Comparison of ENCODE assay signal across 1 fruit fly cellular context in genomic region chr2L:13222225-13222648, dm6.
TF ChIP-seq lines count a peak whose summit lies in the region.

Gene Ski6 (minus strand): TSS chr2L:13222429.
Gene CG16812 (plus strand): TSS chr2L:13222587.

TF ChIP-seq in whole organism, embryonic, 481 proteins besides CTCF, POLR2A, EP300 and RAD21 (continued from another document and continues in another):
- TF ChIP-seq CG11456 (GFP tag; IDR thresholded peaks at IDR 0.05; lab: Robert Waterston, UW) = no peak
- TF ChIP-seq Aef1 (GFP tag; IDR thresholded peaks at IDR 0.05; lab: Robert Waterston, UW) = peak; percentile 24; the same call in 2 of the 3 replicates
- no peak for TF ChIP-seq CG18599 (GFP tag; optimal IDR thresholded peaks at IDR 0.05; lab: Kevin White, UChicago)
- TF ChIP-seq al (GFP tag; IDR thresholded peaks at IDR 0.05; lab: Robert Waterston, UW) = peak; percentile 58
- no peak for TF ChIP-seq jing (GFP tag; optimal IDR thresholded peaks at IDR 0.05; lab: Kevin White, UChicago)
- peak; percentile 84 for TF ChIP-seq nmo (GFP tag; optimal IDR thresholded peaks at IDR 0.05; lab: Kevin White, UChicago)
- TF ChIP-seq CG13624 (GFP tag; optimal IDR thresholded peaks at IDR 0.05; lab: Kevin White, UChicago) = peak; percentile 31
- TF ChIP-seq CG11093 (GFP tag; IDR thresholded peaks at IDR 0.05; lab: Robert Waterston, UW) = no peak
- TF ChIP-seq otp (GFP tag; IDR thresholded peaks at IDR 0.05; lab: Robert Waterston, UW) = no peak
- TF ChIP-seq p53 (GFP tag; optimal IDR thresholded peaks at IDR 0.05; lab: Kevin White, UChicago) = no peak
- TF ChIP-seq gce (GFP tag; IDR thresholded peaks at IDR 0.05; lab: Robert Waterston, UW) = no peak
- TF ChIP-seq trem (tag; optimal IDR thresholded peaks at IDR 0.05; lab: Kevin White, UChicago) = peak; percentile 89
- no peak for TF ChIP-seq CG4282 (GFP tag; optimal IDR thresholded peaks at IDR 0.05; lab: Kevin White, UChicago)
- peak; percentile 66 for TF ChIP-seq tin (GFP tag; optimal IDR thresholded peaks at IDR 0.05; lab: Kevin White, UChicago)
- peak; percentile 75 for TF ChIP-seq HmgZ (tag; optimal IDR thresholded peaks at IDR 0.05; lab: Kevin White, UChicago)
- TF ChIP-seq Gug (GFP tag; IDR thresholded peaks at IDR 0.05; lab: Robert Waterston, UW) = no peak
- TF ChIP-seq vnd (GFP tag; IDR thresholded peaks at IDR 0.05; lab: Robert Waterston, UW; ENCODE audit: partially characterized antibody) = no peak
- TF ChIP-seq sisA (GFP tag; IDR thresholded peaks at IDR 0.05; lab: Robert Waterston, UW) = 0 out of 2 replicates have a peak, but pooled peaks have one; percentile 16
- no peak for TF ChIP-seq jumu (GFP tag; optimal IDR thresholded peaks at IDR 0.05; lab: Kevin White, UChicago)
- TF ChIP-seq Vsx1 (GFP tag; optimal IDR thresholded peaks at IDR 0.05; lab: Kevin White, UChicago) = no peak
- TF ChIP-seq CkIIα-i1 (GFP tag; IDR thresholded peaks at IDR 0.05; lab: Robert Waterston, UW) = no peak
- TF ChIP-seq crp (GFP tag; optimal IDR thresholded peaks at IDR 0.05; lab: Kevin White, UChicago) = peak in 1 of 2 experiments; percentile 62
- no peak for TF ChIP-seq CG12769 (tag; optimal IDR thresholded peaks at IDR 0.05; lab: Kevin White, UChicago)
- TF ChIP-seq CG17359 (tag; optimal IDR thresholded peaks at IDR 0.05; lab: Kevin White, UChicago) = peak; percentile 78
- TF ChIP-seq Fer3 (tag; optimal IDR thresholded peaks at IDR 0.05; lab: Kevin White, UChicago) = peak; percentile 82
- TF ChIP-seq CG10366 (GFP tag; IDR thresholded peaks at IDR 0.05; lab: Robert Waterston, UW) = peak; percentile 64
- TF ChIP-seq tgo (GFP tag; IDR thresholded peaks at IDR 0.05; lab: Robert Waterston, UW) = peak; percentile 58; the same call in 2 of the 3 replicates
- TF ChIP-seq pum (GFP tag; optimal IDR thresholded peaks at IDR 0.05; lab: Kevin White, UChicago) = peak; percentile 33
- peak; percentile 40; the same call in 1 of the 2 replicates for TF ChIP-seq CG4404 (GFP tag; IDR thresholded peaks at IDR 0.05; lab: Robert Waterston, UW)
- TF ChIP-seq Doc2 (GFP tag; IDR thresholded peaks at IDR 0.05; lab: Robert Waterston, UW) = no peak
- TF ChIP-seq CG3407 (GFP tag; optimal IDR thresholded peaks at IDR 0.05; lab: Kevin White, UChicago) = peak; percentile 34
- no peak for TF ChIP-seq hth (optimal IDR thresholded peaks at IDR 0.05; lab: Kevin White, UChicago)
- TF ChIP-seq CG7357 (GFP tag; IDR thresholded peaks at IDR 0.05; lab: Robert Waterston, UW) = no peak
- TF ChIP-seq CG10462 (GFP tag; optimal IDR thresholded peaks at IDR 0.05; lab: Kevin White, UChicago) = peak; percentile 40
- peak; percentile 63 for TF ChIP-seq CG9727 (GFP tag; optimal IDR thresholded peaks at IDR 0.05; lab: Kevin White, UChicago)
- peak; percentile 48; the same call in 1 of the 2 replicates for TF ChIP-seq NFAT (GFP tag; IDR thresholded peaks at IDR 0.05; lab: Robert Waterston, UW)
- no peak for TF ChIP-seq ATbp (GFP tag; optimal IDR thresholded peaks at IDR 0.05; lab: Kevin White, UChicago)
- TF ChIP-seq dpn (GFP tag; optimal IDR thresholded peaks at IDR 0.05; lab: Kevin White, UChicago) = peak; percentile 2 to 80
- TF ChIP-seq fd64A (GFP tag; optimal IDR thresholded peaks at IDR 0.05; lab: Kevin White, UChicago) = no peak
- peak; percentile 65 for TF ChIP-seq CG7556 (GFP tag; optimal IDR thresholded peaks at IDR 0.05; lab: Kevin White, UChicago)
- peak; percentile 71 for TF ChIP-seq Awh (GFP tag; IDR thresholded peaks at IDR 0.05; lab: Robert Waterston, UW)
- TF ChIP-seq Hmr (GFP tag; optimal IDR thresholded peaks at IDR 0.05; lab: Kevin White, UChicago) = peak; percentile 71
- no peak for TF ChIP-seq mam (GFP tag; optimal IDR thresholded peaks at IDR 0.05; lab: Kevin White, UChicago)
- no peak for TF ChIP-seq CG30431 (GFP tag; optimal IDR thresholded peaks at IDR 0.05; lab: Kevin White, UChicago)
- TF ChIP-seq Adf1 (GFP tag; IDR thresholded peaks at IDR 0.05; lab: Robert Waterston, UW) = no peak
- no peak for TF ChIP-seq sim (GFP tag; IDR thresholded peaks at IDR 0.05; lab: Robert Waterston, UW)
- no peak for TF ChIP-seq CG6813 (GFP tag; optimal IDR thresholded peaks at IDR 0.05; lab: Kevin White, UChicago)
- no peak for TF ChIP-seq CG6175 (GFP tag; IDR thresholded peaks at IDR 0.05; lab: Robert Waterston, UW)
- TF ChIP-seq slbo (GFP tag; IDR thresholded peaks at IDR 0.05; lab: Robert Waterston, UW) = peak; percentile 77
- TF ChIP-seq CG7963 (GFP tag; IDR thresholded peaks at IDR 0.05; lab: Robert Waterston, UW; ENCODE audit: partially characterized antibody) = 0 out of 3 replicates have a peak, but pooled peaks have one; percentile 18
- TF ChIP-seq pita (GFP tag; optimal IDR thresholded peaks at IDR 0.05; lab: Kevin White, UChicago) = no peak
- TF ChIP-seq gsb (GFP tag; IDR thresholded peaks at IDR 0.05; lab: Robert Waterston, UW) = no peak
- peak; percentile 51; the same call in 2 of the 4 replicates for TF ChIP-seq Dll (GFP tag; IDR thresholded peaks at IDR 0.05; lab: Robert Waterston, UW; ENCODE audit: partially characterized antibody)
- TF ChIP-seq CG10147 (GFP tag; optimal IDR thresholded peaks at IDR 0.05; lab: Kevin White, UChicago) = no peak
- TF ChIP-seq CG6689 (GFP tag; IDR thresholded peaks at IDR 0.05; lab: Robert Waterston, UW) = peak; percentile 68
- peak; percentile 56 for TF ChIP-seq Ssrp (tag; optimal IDR thresholded peaks at IDR 0.05; lab: Kevin White, UChicago)
- no peak for TF ChIP-seq lmd (GFP tag; IDR thresholded peaks at IDR 0.05; lab: Robert Waterston, UW)
- peak; percentile 83 for TF ChIP-seq CG32532 (GFP tag; IDR thresholded peaks at IDR 0.05; lab: Robert Waterston, UW)
- peak; percentile 68 for TF ChIP-seq Dbx (GFP tag; IDR thresholded peaks at IDR 0.05; lab: Robert Waterston, UW)
- peak; percentile 87 for TF ChIP-seq CG2712 (tag; optimal IDR thresholded peaks at IDR 0.05; lab: Kevin White, UChicago)
- no peak for TF ChIP-seq cg (GFP tag; optimal IDR thresholded peaks at IDR 0.05; lab: Kevin White, UChicago)
- no peak for TF ChIP-seq br (optimal IDR thresholded peaks at IDR 0.05; lab: Kevin White, UChicago)
- no peak for TF ChIP-seq slp2 (GFP tag; optimal IDR thresholded peaks at IDR 0.05; lab: Kevin White, UChicago)
- peak; percentile 66 for TF ChIP-seq Fer2 (tag; optimal IDR thresholded peaks at IDR 0.05; lab: Kevin White, UChicago)
- TF ChIP-seq az2 (GFP tag; optimal IDR thresholded peaks at IDR 0.05; lab: Kevin White, UChicago) = peak; percentile 71
- TF ChIP-seq TFAM (GFP tag; optimal IDR thresholded peaks at IDR 0.05; lab: Kevin White, UChicago) = no peak
- TF ChIP-seq CG13775 (GFP tag; optimal IDR thresholded peaks at IDR 0.05; lab: Kevin White, UChicago) = peak; percentile 65
- peak; percentile 30 for TF ChIP-seq Dip3 (GFP tag; optimal IDR thresholded peaks at IDR 0.05; lab: Kevin White, UChicago)
- peak; percentile 82 for TF ChIP-seq CG12659 (GFP tag; optimal IDR thresholded peaks at IDR 0.05; lab: Kevin White, UChicago)
- TF ChIP-seq CG34376 (GFP tag; optimal IDR thresholded peaks at IDR 0.05; lab: Kevin White, UChicago) = no peak
- no peak for TF ChIP-seq Hand (GFP tag; optimal IDR thresholded peaks at IDR 0.05; lab: Kevin White, UChicago)
- TF ChIP-seq CG15696 (tag; optimal IDR thresholded peaks at IDR 0.05; lab: Kevin White, UChicago) = peak; percentile 73
- TF ChIP-seq lbe (GFP tag; optimal IDR thresholded peaks at IDR 0.05; lab: Kevin White, UChicago) = no peak
- no peak for TF ChIP-seq CG17186 (GFP tag; optimal IDR thresholded peaks at IDR 0.05; lab: Kevin White, UChicago)
- TF ChIP-seq CrebB (tag; optimal IDR thresholded peaks at IDR 0.05; lab: Kevin White, UChicago) = peak; percentile 66
- peak; percentile 10 for TF ChIP-seq vfl (GFP tag; optimal IDR thresholded peaks at IDR 0.05; lab: Kevin White, UChicago)
- peak; percentile 16 for TF ChIP-seq CHES-1-like (GFP tag; optimal IDR thresholded peaks at IDR 0.05; lab: Kevin White, UChicago)
- TF ChIP-seq CG1792 (GFP tag; optimal IDR thresholded peaks at IDR 0.05; lab: Kevin White, UChicago) = no peak
- TF ChIP-seq CG17829 (tag; optimal IDR thresholded peaks at IDR 0.05; lab: Kevin White, UChicago) = peak; percentile 87
- peak; percentile 71 for TF ChIP-seq Hr3 (GFP tag; optimal IDR thresholded peaks at IDR 0.05; lab: Kevin White, UChicago)
- no peak for TF ChIP-seq Myb (GFP tag; optimal IDR thresholded peaks at IDR 0.05; lab: Kevin White, UChicago)
- no peak for TF ChIP-seq jigr1 (GFP tag; IDR thresholded peaks at IDR 0.05; lab: Robert Waterston, UW)
- TF ChIP-seq CG4424 (GFP tag; optimal IDR thresholded peaks at IDR 0.05; lab: Kevin White, UChicago) = peak; percentile 63
- TF ChIP-seq Nf-YA (GFP tag; IDR thresholded peaks at IDR 0.05; lab: Robert Waterston, UW) = 0 out of 2 replicates have a peak, but pooled peaks have one; percentile 4
- no peak for TF ChIP-seq pros (GFP tag; optimal IDR thresholded peaks at IDR 0.05; lab: Kevin White, UChicago)
- TF ChIP-seq CG31441 (GFP tag; IDR thresholded peaks at IDR 0.05; lab: Robert Waterston, UW) = peak; percentile 83
- TF ChIP-seq Side (GFP tag; optimal IDR thresholded peaks at IDR 0.05; lab: Kevin White, UChicago) = no peak
- peak; percentile 60; the same call in 1 of the 2 replicates for TF ChIP-seq MBD-R2 (GFP tag; IDR thresholded peaks at IDR 0.05; lab: Robert Waterston, UW)
- TF ChIP-seq row (GFP tag; IDR thresholded peaks at IDR 0.05; lab: Robert Waterston, UW) = peak; percentile 78
- no peak for TF ChIP-seq CG14860 (GFP tag; IDR thresholded peaks at IDR 0.05; lab: Robert Waterston, UW; ENCODE audit: partially characterized antibody)
- TF ChIP-seq gcm (GFP tag; optimal IDR thresholded peaks at IDR 0.05; lab: Kevin White, UChicago) = peak; percentile 68
- TF ChIP-seq chif (GFP tag; optimal IDR thresholded peaks at IDR 0.05; lab: Kevin White, UChicago) = peak in 1 of 2 experiments; percentile 15
- TF ChIP-seq CG17568 (GFP tag; optimal IDR thresholded peaks at IDR 0.05; lab: Kevin White, UChicago) = peak; percentile 83
- no peak; the same call in 1 of the 2 replicates for TF ChIP-seq ttk (GFP tag; IDR thresholded peaks at IDR 0.05; lab: Robert Waterston, UW)
- no peak for TF ChIP-seq CG10959 (GFP tag; IDR thresholded peaks at IDR 0.05; lab: Robert Waterston, UW)
- no peak for TF ChIP-seq bowl (GFP tag; IDR thresholded peaks at IDR 0.05; lab: Robert Waterston, UW)
- TF ChIP-seq CG17912 (GFP tag; optimal IDR thresholded peaks at IDR 0.05; lab: Kevin White, UChicago) = no peak
- TF ChIP-seq lov (optimal IDR thresholded peaks at IDR 0.05; lab: Kevin White, UChicago) = no peak
- TF ChIP-seq lov (GFP tag; IDR thresholded peaks at IDR 0.05; lab: Robert Waterston, UW) = no peak
- no peak for TF ChIP-seq CG5180 (GFP tag; optimal IDR thresholded peaks at IDR 0.05; lab: Kevin White, UChicago)
- peak; percentile 50 for TF ChIP-seq CG9215 (GFP tag; IDR thresholded peaks at IDR 0.05; lab: Robert Waterston, UW)
- peak; percentile 83 for TF ChIP-seq CG15269 (tag; optimal IDR thresholded peaks at IDR 0.05; lab: Kevin White, UChicago)
- peak; percentile 57 for TF ChIP-seq Dp (GFP tag; optimal IDR thresholded peaks at IDR 0.05; lab: Kevin White, UChicago)
- no peak for TF ChIP-seq Taf1 (GFP tag; IDR thresholded peaks at IDR 0.05; lab: Robert Waterston, UW)
- no peak for TF ChIP-seq fru (optimal IDR thresholded peaks at IDR 0.05; lab: Kevin White, UChicago)
- TF ChIP-seq CG10274 (GFP tag; optimal IDR thresholded peaks at IDR 0.05; lab: Kevin White, UChicago) = no peak
- TF ChIP-seq CG8388 (GFP tag; optimal IDR thresholded peaks at IDR 0.05; lab: Kevin White, UChicago) = peak; percentile 63
- no peak for TF ChIP-seq hb (GFP tag; IDR thresholded peaks at IDR 0.05; lab: Robert Waterston, UW; ENCODE audit: partially characterized antibody)
- no peak for TF ChIP-seq ems (GFP tag; optimal IDR thresholded peaks at IDR 0.05; lab: Kevin White, UChicago)
- peak; percentile 76 for TF ChIP-seq CG2120 (GFP tag; optimal IDR thresholded peaks at IDR 0.05; lab: Kevin White, UChicago)
- TF ChIP-seq fu2 (GFP tag; optimal IDR thresholded peaks at IDR 0.05; lab: Kevin White, UChicago) = no peak
- TF ChIP-seq Oli (tag; optimal IDR thresholded peaks at IDR 0.05; lab: Kevin White, UChicago) = peak; percentile 42
- TF ChIP-seq CG3838 (GFP tag; optimal IDR thresholded peaks at IDR 0.05; lab: Kevin White, UChicago) = no peak
- no peak for TF ChIP-seq abd-A (tag; optimal IDR thresholded peaks at IDR 0.05; lab: Kevin White, UChicago)
- peak; percentile 40 for TF ChIP-seq CG10431 (GFP tag; optimal IDR thresholded peaks at IDR 0.05; lab: Kevin White, UChicago)
- TF ChIP-seq amos (GFP tag; IDR thresholded peaks at IDR 0.05; lab: Robert Waterston, UW; ENCODE audit: partially characterized antibody) = peak; percentile 16; the same call in 1 of the 2 replicates
- TF ChIP-seq Hmx (GFP tag; optimal IDR thresholded peaks at IDR 0.05; lab: Kevin White, UChicago) = peak; percentile 35
- TF ChIP-seq D (optimal IDR thresholded peaks at IDR 0.05; lab: Kevin White, UChicago) = no peak
- TF ChIP-seq D (GFP tag; optimal IDR thresholded peaks at IDR 0.05; lab: Kevin White, UChicago) = no peak
- TF ChIP-seq CG9609 (GFP tag; optimal IDR thresholded peaks at IDR 0.05; lab: Kevin White, UChicago) = no peak
- no peak for TF ChIP-seq Kr (GFP tag; optimal IDR thresholded peaks at IDR 0.05; lab: Kevin White, UChicago)
- TF ChIP-seq CG14014 (GFP tag; IDR thresholded peaks at IDR 0.05; lab: Robert Waterston, UW) = peak; percentile 53; the same call in 1 of the 2 replicates
- no peak for TF ChIP-seq Nf-YC (tag; optimal IDR thresholded peaks at IDR 0.05; lab: Kevin White, UChicago)
- TF ChIP-seq prd (optimal IDR thresholded peaks at IDR 0.05; lab: Kevin White, UChicago) = no peak
- peak; percentile 76 for TF ChIP-seq prd (GFP tag; IDR thresholded peaks at IDR 0.05; lab: Robert Waterston, UW)
- no peak for TF ChIP-seq CG6683 (GFP tag; optimal IDR thresholded peaks at IDR 0.05; lab: Kevin White, UChicago)
- no peak for TF ChIP-seq Lim3 (GFP tag; IDR thresholded peaks at IDR 0.05; lab: Robert Waterston, UW)
- TF ChIP-seq HLH4C (GFP tag; IDR thresholded peaks at IDR 0.05; lab: Robert Waterston, UW; ENCODE audit: partially characterized antibody) = peak; percentile 42; the same call in 1 of the 3 replicates
- TF ChIP-seq sens (GFP tag; lab: Kevin White, UChicago) = peak; percentile 94
- peak; percentile 82 for TF ChIP-seq nerfin-1 (tag; optimal IDR thresholded peaks at IDR 0.05; lab: Kevin White, UChicago)
- TF ChIP-seq GATAe (GFP tag; conservative IDR thresholded peaks at IDR 0.05; lab: Robert Waterston, UW) = no peak
- TF ChIP-seq mld (GFP tag; IDR thresholded peaks at IDR 0.05; lab: Robert Waterston, UW; ENCODE audit: partially characterized antibody) = no peak
- TF ChIP-seq E2f1 (GFP tag; IDR thresholded peaks at IDR 0.05; lab: Robert Waterston, UW) = peak; percentile 68
- TF ChIP-seq lab (GFP tag; optimal IDR thresholded peaks at IDR 0.05; lab: Kevin White, UChicago) = no peak
